Worm (Caenorhabditis elegans): ENCODE data around the gene ilcr-2.

Gene ilcr-2

DNA sequence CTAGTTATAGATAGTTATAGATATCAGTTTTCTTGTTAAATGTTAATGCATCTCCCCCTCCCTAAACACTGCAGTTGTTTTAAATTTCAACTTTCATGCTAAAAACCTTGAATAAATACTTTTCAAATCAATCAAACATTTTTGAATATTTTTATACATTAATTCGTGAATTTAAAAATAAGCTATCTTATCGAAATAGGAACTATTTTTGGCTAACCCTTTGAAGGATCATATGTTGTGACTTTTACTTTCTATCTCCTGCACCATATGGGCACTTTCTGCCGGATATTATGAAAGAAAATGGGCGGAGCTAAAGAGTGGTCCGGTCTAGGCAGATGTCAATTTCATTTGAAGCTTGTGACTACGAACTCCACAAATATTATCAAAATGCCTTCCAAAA is 47.6 kb downstream of the ilcr-2 start, which contains the start of gene ZK177.11:
Gene ZK177.11, plus strand, starts transcription at position 301 of the 400 bp plus-strand sequence.
- TF ChIP-seq zfp-3 (GFP tag; conservative IDR thresholded peaks at IDR 0.05) (no peak), saeg-2 (GFP tag; IDR thresholded peaks at IDR 0.05) (no peak), dmd-9 (GFP tag; IDR thresholded peaks at IDR 0.05) (no peak), hif-1 (tag; optimal IDR thresholded peaks at IDR 0.05) (no peak), ceh-44 (GFP tag; IDR thresholded peaks at IDR 0.05) (no peak), Y5F2A.4 (GFP tag; optimal IDR thresholded peaks at IDR 0.05) (no peak), daf-19 (GFP tag; conservative IDR thresholded peaks at IDR 0.05) (no peak), ZK337.2 (GFP tag; IDR thresholded peaks at IDR 0.05) (no peak), F44E2.7 (GFP tag; IDR thresholded peaks at IDR 0.05) (no peak), lim-7 (GFP tag; IDR thresholded peaks at IDR 0.05) (no peak), zip-11 (GFP tag; IDR thresholded peaks at IDR 0.05) (no peak), nhr-111 (GFP tag; optimal IDR thresholded peaks at IDR 0.05) (no peak), Y105C5A.15 (GFP tag; IDR thresholded peaks at IDR 0.05) (no peak), lir-3 (tag; optimal IDR thresholded peaks at IDR 0.05) (no peak), spr-1 (tag; optimal IDR thresholded peaks at IDR 0.05) (no peak), nhr-28 (tag; optimal IDR thresholded peaks at IDR 0.05) (no peak), dpl-1 (GFP tag; optimal IDR thresholded peaks at IDR 0.05) (no peak), set-16 (GFP tag; IDR thresholded peaks at IDR 0.05) (no peak)

DNA sequence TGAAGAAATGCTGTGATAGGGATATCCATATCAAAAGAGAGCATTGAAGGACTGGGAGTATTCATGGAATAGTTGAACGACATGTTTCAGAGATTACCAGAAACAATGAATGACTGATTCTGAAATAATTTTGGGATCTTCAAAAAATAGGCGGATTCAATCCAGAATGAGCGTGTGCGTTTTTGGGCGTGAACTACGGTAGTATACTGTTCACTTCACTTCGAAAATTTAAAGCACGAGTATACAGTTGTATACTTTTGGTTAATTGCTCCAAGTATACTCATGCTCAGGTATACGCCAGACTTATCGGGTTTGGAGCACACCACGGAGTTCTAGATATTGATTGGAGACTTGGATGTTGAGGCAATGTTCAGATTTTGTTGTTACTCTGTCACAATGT is 50.3 kb downstream of the ilcr-2 start, which contains the start of gene tbx-35:
Gene tbx-35, minus strand, starts transcription at position 101 of the 400 bp plus-strand sequence.
- TF ChIP-seq egl-27 (tag; optimal IDR thresholded peaks at IDR 0.05): no peak
- TF ChIP-seq skn-1 (tag; optimal IDR thresholded peaks at IDR 0.05): no peak
- no peak for TF ChIP-seq lin-13 (GFP tag; optimal IDR thresholded peaks at IDR 0.05)
- TF ChIP-seq mxl-3 (GFP tag; optimal IDR thresholded peaks at IDR 0.05): no peak
- no peak for TF ChIP-seq daf-8 (GFP tag; IDR thresholded peaks at IDR 0.05)

DNA sequence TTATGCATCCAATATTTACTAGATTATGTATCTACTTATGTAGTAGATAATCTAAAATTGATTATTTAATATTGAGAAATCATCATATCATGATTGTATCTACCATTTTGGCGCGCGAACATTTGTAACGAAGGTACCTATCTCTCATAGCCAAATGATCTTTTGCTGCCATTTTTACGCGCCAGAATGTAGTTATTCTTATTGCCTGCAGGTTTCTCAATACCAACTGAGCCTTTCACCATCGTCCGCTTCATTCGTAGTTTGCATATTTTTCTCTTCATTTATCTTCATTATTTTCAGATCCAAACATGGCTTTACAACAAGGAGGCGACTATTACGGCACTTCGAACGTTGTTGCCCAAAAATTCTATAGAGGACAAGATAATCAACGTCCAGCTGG is 52.8 kb downstream of the ilcr-2 start, which contains the start of gene ZK177.1:
Gene ZK177.1, plus strand, starts transcription at position 301 of the 400 bp plus-strand sequence.
- TF ChIP-seq lsy-2 (tag; optimal IDR thresholded peaks at IDR 0.05) (no peak), hmg-1.1 (GFP tag; IDR thresholded peaks at IDR 0.05) (no peak), pqm-1 (tag; optimal IDR thresholded peaks at IDR 0.05) (no peak), daf-19 (GFP tag; conservative IDR thresholded peaks at IDR 0.05) (no peak), unc-130 (GFP tag; optimal IDR thresholded peaks at IDR 0.05) (no peak), spr-3 (GFP tag; optimal IDR thresholded peaks at IDR 0.05) (no peak), F10B5.3 (tag; optimal IDR thresholded peaks at IDR 0.05) (no peak), daf-12 (tag; optimal IDR thresholded peaks at IDR 0.05) (no peak), snpc-4 (tag; optimal IDR thresholded peaks at IDR 0.05) (no peak), lin-13 (GFP tag; optimal IDR thresholded peaks at IDR 0.05) (no peak), set-16 (GFP tag; IDR thresholded peaks at IDR 0.05) (no peak), dve-1 (tag; optimal IDR thresholded peaks at IDR 0.05; ENCODE audit: insufficient read depth) (no peak), ces-1 (GFP tag; optimal IDR thresholded peaks at IDR 0.05) (no peak), aha-1 (tag) (no peak), tag-97 (GFP tag; IDR thresholded peaks at IDR 0.05) (no peak), jun-1 (tag; optimal IDR thresholded peaks at IDR 0.05) (no peak), lin-38 (GFP tag; IDR thresholded peaks at IDR 0.05) (no peak), unc-39 (tag; optimal IDR thresholded peaks at IDR 0.05) (no peak)
